Fruit fly (Drosophila melanogaster) whole organism, larva: ENCODE data around the gene Slob.
A peak's percentile ranks its signal among the peaks of the same experiment; 100 is the strongest.

ENCODE experiments used
- noc ChIP-seq: fragments of 200-800 bp; sonication (Bioruptor generic); optimal IDR thresholded peaks from 3 replicates; lab custom pipeline; 2019; ENCODE audit warnings: missing biosample characterization, mild to moderate bottlenecking, missing genetic modification characterization, moderate library complexity

The Slob gene

dm6 chr2L:7675028-7675749 lies at the start of gene Slob:
TSS of gene Slob (minus strand) at chr2L:7675078.
- no peak for TF ChIP-seq noc

DNA sequence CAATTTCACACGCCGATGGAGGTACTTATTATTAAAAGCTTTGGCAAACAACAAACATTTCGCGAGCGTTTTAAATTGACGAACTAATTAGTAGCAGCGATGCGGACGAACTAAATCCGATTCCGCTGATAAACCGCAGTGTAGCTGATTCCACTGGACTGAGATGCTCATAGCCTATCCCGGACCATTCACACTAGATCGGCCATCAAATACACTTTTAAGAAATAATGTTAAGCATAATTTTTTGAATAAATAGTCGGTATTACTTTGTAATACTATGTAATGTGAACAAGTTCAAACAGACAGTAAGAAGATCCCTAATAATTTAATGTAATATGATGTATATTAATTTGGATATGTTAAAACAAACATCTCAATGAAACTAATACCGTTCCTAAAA lies 47.8 kb upstream of the Slob start, which contains the start of gene CG13794:
Gene CG13794 (minus strand): TSS at position 101 of the 400 bp plus-strand sequence.
- no peak for TF ChIP-seq noc

DNA sequence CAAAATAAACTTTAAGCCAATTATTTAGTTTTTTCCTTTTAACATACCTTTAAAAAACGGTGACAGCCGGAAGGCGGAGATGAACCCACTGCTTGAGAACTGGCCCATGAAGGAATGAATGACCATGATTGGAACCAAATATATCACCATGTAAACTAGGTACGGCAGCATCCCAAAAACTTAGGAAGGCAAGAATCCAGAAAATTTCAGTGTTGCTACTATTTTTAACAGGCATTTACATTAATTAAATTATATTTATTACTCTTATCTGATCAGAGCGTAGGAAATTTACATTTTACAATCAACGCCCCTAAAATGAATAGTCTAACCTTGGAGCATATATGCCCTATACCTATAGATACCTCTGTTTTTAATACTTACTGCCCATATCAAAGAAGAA lies 47.2 kb upstream of the Slob start:
- no peak for TF ChIP-seq noc

- no peak for TF ChIP-seq noc
Observed at dm6 chr2L:7719387-7719786, 44.5 kb upstream of the Slob start, which contains the start of gene CG13793. TSS of gene CG13793 (minus strand) at chr2L:7719487.

- no peak for TF ChIP-seq noc
Observed at dm6 chr2L:7716545-7716944, 41.7 kb upstream of the Slob start, which contains the start of gene CG33296. TSS of gene CG33296 (minus strand) at chr2L:7716645.

DNA sequence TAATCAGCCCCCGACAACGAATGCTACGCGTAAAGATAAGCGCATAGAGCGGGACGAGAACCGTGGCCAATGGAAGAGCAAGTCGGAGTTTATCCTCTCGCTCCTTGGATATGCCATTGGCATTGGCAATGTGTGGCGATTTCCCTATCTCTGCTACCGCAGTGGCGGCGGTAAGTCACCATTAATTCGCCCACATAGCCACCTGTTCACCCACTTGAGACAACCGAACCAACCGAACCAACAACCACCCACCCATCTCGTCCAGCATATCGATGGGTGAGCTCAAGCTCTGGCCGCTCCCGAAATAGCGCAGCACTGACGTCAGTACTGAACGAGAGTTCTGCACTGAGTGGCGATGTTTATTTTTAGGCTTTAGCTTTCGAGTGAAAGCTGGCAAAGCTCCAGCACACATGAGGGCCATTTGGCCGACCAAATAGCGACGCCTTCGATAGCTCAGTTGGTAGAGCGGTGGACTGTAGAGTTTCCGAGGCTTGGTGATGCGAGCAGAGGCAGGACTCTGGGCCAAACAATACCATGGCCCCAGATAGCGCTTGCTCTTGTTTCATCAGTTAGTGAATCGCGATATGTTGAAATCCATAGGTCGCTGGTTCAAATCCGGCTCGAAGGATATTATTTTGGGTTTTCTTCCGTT lies 36.3 kb upstream of the Slob start:
- TF ChIP-seq noc: no peak

DNA sequence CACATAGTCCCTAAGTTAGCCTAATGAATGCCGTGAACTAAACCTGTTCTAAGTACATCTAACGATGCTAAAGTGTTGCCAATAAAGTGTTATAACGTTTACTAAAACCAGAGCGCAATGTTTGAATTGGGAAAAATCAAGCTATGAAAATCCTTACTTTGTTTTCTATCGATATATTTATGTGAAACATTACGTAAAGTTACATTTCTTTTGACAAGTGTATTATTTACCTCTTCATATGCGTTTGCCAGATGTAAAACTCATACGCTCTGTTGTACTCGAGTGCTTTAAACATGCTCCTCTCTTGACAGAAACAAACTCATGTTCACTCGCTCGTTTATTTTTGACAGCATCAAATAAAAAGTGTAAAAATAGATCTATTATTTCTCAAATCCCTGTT lies 35.7 kb upstream of the Slob start, which contains the start of gene Ntl:
Gene Ntl (plus strand): TSS at position 301 of the 400 bp plus-strand sequence.
- no peak for TF ChIP-seq noc

DNA sequence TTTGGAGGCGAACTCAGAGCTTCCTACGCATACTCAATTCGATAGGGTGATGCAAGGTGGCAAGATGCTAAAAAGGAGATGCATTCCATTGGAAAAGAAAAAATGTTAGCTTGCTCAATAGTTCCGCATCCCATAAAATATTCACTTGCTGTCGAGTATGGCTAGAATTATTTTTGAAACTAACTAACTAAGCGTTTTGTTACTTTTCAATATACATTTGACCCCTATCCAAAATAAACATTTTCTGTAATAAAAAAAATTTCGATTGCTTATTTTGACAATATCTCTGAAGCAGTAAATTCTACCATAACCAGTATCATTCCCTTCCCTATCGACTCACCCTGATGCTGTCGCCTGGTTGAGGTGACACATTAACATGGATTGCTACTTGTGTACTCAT lies 28.7 kb upstream of the Slob start:
- peak; percentile 55 for TF ChIP-seq noc

dm6 chr2L:7702383-7703188 lies 27.7 kb upstream of the Slob start, which contains the start of gene Tep3:
TSS of gene Tep3 (plus strand) at chr2L:7702805.
- no peak for TF ChIP-seq noc

DNA sequence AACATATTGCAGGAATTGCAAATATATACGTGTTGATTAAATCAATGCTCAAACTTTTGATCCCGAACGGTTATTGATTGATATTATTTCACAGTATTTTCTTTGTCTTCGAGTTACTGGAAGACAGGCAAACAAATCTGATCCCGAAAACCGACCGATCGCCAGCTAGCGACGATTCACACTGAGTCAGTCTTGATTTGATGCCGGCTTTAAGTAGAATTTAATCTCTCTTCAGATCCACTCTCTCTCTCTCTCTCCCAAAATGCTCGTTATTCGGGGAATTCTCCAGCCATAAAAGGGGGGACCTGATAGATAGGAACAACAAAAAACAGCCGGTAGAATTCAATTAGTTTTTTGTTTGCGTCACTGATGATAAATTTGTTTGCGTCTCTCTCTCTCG lies 26.5 kb upstream of the Slob start, which contains the start of gene Tep2:
Gene Tep2 (minus strand): TSS at position 185 of the 400 bp plus-strand sequence.
- TF ChIP-seq noc: peak; percentile 2

- no peak for TF ChIP-seq noc
Observed at dm6 chr2L:7692583-7693080, 17.8 kb upstream of the Slob start, which contains the start of the genes CG7025 and CG43235. TSS of gene CG7025 (minus strand) at chr2L:7692683. TSS of gene CG43235 (plus strand) at chr2L:7693030.

DNA sequence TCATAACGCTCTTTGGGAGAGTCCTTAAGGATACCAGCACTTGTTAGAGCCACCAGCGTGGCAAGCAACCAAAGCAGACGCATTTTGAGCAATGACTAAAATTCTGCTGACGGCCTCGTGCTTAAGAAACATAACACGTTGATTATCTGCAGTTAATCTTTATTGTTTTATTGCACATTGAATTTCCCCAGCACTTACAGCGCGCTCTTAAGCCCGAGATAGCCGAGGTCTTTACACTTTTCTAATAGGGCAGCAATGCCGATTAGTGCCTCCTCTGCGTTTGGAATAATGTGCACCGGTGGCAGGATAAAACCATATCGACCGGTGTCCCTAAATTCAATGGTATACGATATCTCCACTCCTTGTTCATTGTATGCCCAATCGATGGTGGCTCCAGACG lies 16.1 kb upstream of the Slob start, which contains the start of gene CG18585:
Gene CG18585 (minus strand): TSS at position 101 of the 400 bp plus-strand sequence.
- no peak for TF ChIP-seq noc

DNA sequence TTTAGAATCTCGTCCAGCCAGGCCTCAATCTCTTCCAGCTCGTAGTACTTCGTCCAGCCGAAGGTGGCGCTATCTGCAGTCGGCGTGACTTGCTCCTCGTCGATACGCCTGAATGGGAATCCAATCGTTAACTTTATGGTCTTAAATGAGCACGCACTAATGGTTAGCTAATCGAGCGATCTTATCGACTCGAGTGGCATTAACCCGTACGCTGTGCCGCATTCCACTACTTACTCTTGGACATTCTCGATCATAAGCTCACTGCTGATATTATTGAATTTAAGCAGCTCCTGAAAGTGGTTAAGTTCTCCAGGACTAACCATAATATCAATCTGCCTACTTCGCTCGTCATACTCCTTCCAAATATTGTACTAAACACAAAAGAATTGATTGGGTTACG lies 15.6 kb upstream of the Slob start:
- TF ChIP-seq noc: no peak

DNA sequence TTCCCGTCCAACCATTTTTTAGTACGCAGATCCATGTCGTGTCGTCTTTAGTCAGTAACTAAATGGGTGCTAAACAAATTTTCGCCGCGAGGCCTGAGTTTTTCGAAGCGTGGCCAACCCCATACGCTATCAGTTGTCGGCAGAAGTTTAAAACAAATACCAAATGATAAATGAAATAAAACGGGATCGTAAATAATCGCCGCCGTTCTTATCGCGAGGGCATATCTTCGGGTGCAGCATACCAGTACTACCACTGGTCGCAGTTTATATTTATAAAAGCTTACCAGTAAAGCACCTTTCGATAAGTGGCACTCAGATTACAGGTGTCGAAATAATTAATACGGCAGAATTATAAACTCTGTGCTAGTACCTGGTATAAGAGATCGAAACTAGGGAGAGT lies 10.4 kb upstream of the Slob start:
- peak; percentile 51 for TF ChIP-seq noc

DNA sequence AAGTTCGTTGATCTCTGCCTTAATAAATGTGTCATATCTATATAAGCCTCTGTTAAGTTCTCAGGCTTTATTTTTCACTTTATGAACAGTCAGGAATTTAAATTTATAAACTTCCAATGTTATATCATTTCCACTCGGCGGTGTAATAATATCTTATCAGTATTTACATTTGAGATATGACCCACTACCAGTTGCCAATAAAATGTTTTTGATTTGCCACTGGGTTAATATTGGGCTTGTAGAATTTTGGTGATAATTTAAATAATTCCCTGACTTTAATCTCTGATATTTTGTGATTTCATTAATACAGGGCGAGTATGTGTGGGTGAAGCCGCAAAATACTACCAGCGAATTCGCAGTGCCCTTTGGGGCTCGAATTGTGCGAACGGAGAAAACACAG lies 5.4 kb upstream of the Slob start:
- TF ChIP-seq noc: no peak

DNA sequence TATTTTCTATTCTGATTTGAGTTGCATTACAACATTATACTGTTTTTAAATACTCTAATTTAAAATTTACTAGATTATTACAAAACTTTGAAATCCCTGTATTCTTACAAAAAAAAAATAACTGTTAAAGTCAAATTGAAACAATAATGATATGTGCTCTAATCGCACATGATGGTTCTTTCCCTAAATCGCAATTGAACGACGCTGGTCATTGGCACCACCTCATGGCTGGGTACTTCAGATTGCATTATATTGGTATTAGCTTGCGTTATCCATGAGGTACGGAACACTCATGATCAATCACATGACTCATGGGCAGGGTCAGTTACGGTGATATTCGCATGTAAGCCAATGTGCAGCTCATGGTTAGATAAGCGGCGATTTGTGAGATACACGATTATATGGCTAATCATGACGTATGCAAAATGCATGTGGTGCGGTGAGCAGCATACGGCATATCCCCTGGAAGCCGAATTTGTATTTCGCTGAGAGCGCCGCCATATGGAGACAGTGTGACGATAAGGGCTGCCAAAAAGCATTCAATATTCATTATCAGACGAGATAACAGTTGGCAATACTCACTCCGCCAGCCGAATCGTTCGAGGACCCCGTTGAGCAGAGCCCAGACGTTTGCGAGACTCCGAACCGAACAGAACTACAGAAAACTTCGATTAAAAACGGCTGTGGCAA lies 3.4 kb upstream of the Slob start:
- TF ChIP-seq noc: peak; percentile 33
